Fruit fly (Drosophila melanogaster): ENCODE results near the gene CG14406.

DNA sequence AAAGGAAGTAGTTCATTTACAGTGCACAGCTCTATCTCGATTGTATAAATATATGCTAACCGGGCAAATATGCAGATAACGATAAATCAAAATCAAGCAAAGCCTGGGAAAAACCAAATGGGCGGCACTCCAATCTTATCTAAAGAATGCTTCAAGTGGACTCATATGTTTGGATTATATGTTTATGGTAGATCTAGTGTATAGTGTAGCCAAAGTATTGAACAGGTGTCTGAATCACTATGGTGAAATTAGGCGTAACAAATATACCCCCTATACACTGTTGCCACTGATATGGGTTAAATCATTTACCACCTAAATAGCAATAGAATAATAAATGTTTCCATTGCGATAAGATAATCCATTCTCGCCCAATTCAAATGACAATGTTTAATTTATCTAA is 35.9 kb upstream of the CG14406 start:
- no peak for TF ChIP-seq psq (optimal IDR thresholded peaks at IDR 0.05)
- TF ChIP-seq pan (optimal IDR thresholded peaks at IDR 0.05) = no peak
- no peak for TF ChIP-seq EcR (GFP tag; optimal IDR thresholded peaks at IDR 0.05)

Data from whole organism.